Worm (Caenorhabditis elegans): ENCODE data around the gene chil-19.
"Not testable (repeated sequence)": the region's sequence is repeated elsewhere in the genome, so short reads cannot be mapped to it uniquely, and the experiment has no call there.

DNA sequence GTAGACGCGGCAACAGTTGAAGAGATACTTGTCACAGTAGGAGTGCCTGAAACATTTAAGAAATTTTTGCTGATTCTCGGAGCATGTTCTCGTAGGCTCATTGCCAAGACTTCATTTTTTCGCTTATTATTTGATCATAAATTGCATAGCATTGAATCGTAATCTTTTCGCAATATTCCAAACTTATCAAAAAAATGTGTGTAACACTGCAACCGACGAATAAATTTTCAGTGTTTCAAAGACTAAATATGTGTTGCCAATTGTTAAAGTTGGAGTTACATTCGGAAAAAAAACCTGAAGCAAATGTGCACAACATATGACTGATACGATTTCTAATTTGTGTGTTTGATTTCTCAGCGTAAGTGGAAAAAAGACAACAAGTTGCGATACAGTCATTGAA, 5.3 kb upstream of the chil-19 start, which contains the start of gene R09D1.14:
- TF ChIP-seq flt-1 (GFP tag; IDR thresholded peaks at IDR 0.05); klf-2 (GFP tag; conservative IDR thresholded peaks at IDR 0.05); ref-1 (GFP tag; conservative IDR thresholded peaks at IDR 0.05); med-1 (GFP tag; optimal IDR thresholded peaks at IDR 0.05; ENCODE audit: insufficient read depth); tab-1 (GFP tag; IDR thresholded peaks at IDR 0.05); ztf-29 (GFP tag; IDR thresholded peaks at IDR 0.05); cog-1 (tag; optimal IDR thresholded peaks at IDR 0.05): not testable (repeated sequence)

All from whole organism, midembryonic.